Fruit fly (Drosophila melanogaster) whole organism, embryonic: ENCODE data around the gene CG34125.

Source experiments
- Abd-B ChIP-seq: fragments of 200-800 bp; sonication (Bioruptor generic); optimal IDR thresholded peaks from 2 replicates; lab custom pipeline; 2018; ENCODE audit warnings: missing biosample characterization, mild to moderate bottlenecking, missing genetic modification characterization, moderate library complexity
- Adf1 ChIP-seq: fragments of 200-800 bp; sonication (Bioruptor generic); IDR thresholded peaks from 2 replicates; pipeline ENCODE4 v1.3.6; 2022; ENCODE audit warnings: missing biosample characterization, missing genetic modification characterization
- BEAF-32 ChIP-seq: fragments of 200-800 bp; sonication (Bioruptor generic); optimal IDR thresholded peaks from 3 replicates; lab custom pipeline; 2017; ENCODE audit warnings: missing biosample characterization, missing genetic modification characterization, mild to moderate bottlenecking, moderate library complexity, missing genetic modification reagents
- Bdp1 ChIP-seq: fragments of 200-800 bp; sonication (Bioruptor generic); optimal IDR thresholded peaks from 3 replicates; lab custom pipeline; 2016; ENCODE audit warnings: missing biosample characterization, missing genetic modification characterization
- CG10274 ChIP-seq: fragments of 200-800 bp; sonication (Bioruptor generic); optimal IDR thresholded peaks from 3 replicates; lab custom pipeline; 2017; ENCODE audit warnings: missing biosample characterization, mild to moderate bottlenecking, missing genetic modification characterization
- CG11085 ChIP-seq: fragments of 200-800 bp; sonication (Bioruptor generic); IDR thresholded peaks from 2 replicates; pipeline ENCODE4 v1.3.6; 2022; ENCODE audit warnings: missing biosample characterization, missing genetic modification characterization
- CG12299 ChIP-seq: fragments of 200-800 bp; sonication (Bioruptor generic); optimal IDR thresholded peaks from 2 replicates; lab custom pipeline; 2018; ENCODE audit warnings: missing biosample characterization, mild to moderate bottlenecking, missing genetic modification characterization
- CG13624 ChIP-seq: fragments of 200-800 bp; sonication (Bioruptor generic); optimal IDR thresholded peaks from 2 replicates; lab custom pipeline; 2016; ENCODE audit warnings: missing biosample characterization, missing genetic modification characterization
- CG14441 ChIP-seq: fragments of 200-800 bp; sonication (Bioruptor generic); IDR thresholded peaks from 2 replicates; pipeline ENCODE4 v1.3.6; 2022; ENCODE audit warnings: missing biosample characterization, missing genetic modification characterization
- CG15073 ChIP-seq: fragments of 200-800 bp; sonication (Bioruptor generic); optimal IDR thresholded peaks from 2 replicates; lab custom pipeline; 2016; ENCODE audit warnings: missing biosample characterization, missing genetic modification characterization
- CG17328 ChIP-seq: fragments of 200-800 bp; sonication (Bioruptor generic); IDR thresholded peaks from 2 replicates; pipeline ENCODE4 v1.3.6; 2022; ENCODE audit warnings: missing biosample characterization, missing genetic modification characterization
- CG17361 ChIP-seq: fragments of 200-800 bp; sonication (Bioruptor generic); IDR thresholded peaks from 3 replicates; pipeline ENCODE4 v1.3.6; 2022; ENCODE audit warnings: missing biosample characterization, missing genetic modification characterization
- CG18262 ChIP-seq: fragments of 200-800 bp; optimal IDR thresholded peaks from 3 replicates; lab custom pipeline; 2019; ENCODE audit warnings: missing biosample characterization, mild to moderate bottlenecking, missing genetic modification characterization, moderate library complexity
- CG31224 ChIP-seq: fragments of 200-800 bp; sonication (Bioruptor generic); IDR thresholded peaks from 2 replicates; pipeline ENCODE4 v1.3.6; 2022; ENCODE audit warnings: missing biosample characterization, missing genetic modification characterization
- CG34422 ChIP-seq: fragments of 200-800 bp; sonication (Bioruptor generic); IDR thresholded peaks from 3 replicates; pipeline ENCODE4 v1.3.6; 2022; ENCODE audit warnings: missing biosample characterization, missing genetic modification characterization
- CG3726 ChIP-seq: fragments of 200-800 bp; sonication (Bioruptor generic); IDR thresholded peaks from 3 replicates; pipeline ENCODE4, ENCODE4 v1.3.6; 2022; ENCODE audit warnings: missing biosample characterization, missing genetic modification characterization
- CG4360 ChIP-seq: fragments of 200-800 bp; sonication (Bioruptor generic); IDR thresholded peaks from 2 replicates; pipeline ENCODE4 v1.3.6; 2022; ENCODE audit warnings: missing biosample characterization, missing genetic modification characterization
- CG4617 ChIP-seq: fragments of 200-800 bp; sonication (Bioruptor generic); optimal IDR thresholded peaks from 3 replicates; lab custom pipeline; 2016; ENCODE audit warnings: missing biosample characterization, missing genetic modification characterization, borderline replicate concordance
- CG7556 ChIP-seq: fragments of 200-800 bp; sonication (Bioruptor generic); optimal IDR thresholded peaks from 2 replicates; lab custom pipeline; 2017; ENCODE audit warnings: missing biosample characterization, mild to moderate bottlenecking, missing genetic modification characterization
- CG9727 ChIP-seq: fragments of 200-800 bp; sonication (Bioruptor generic); optimal IDR thresholded peaks from 3 replicates; lab custom pipeline; 2017; ENCODE audit warnings: missing biosample characterization, mild to moderate bottlenecking, missing genetic modification characterization
- ERR ChIP-seq: fragments of 200-800 bp; sonication (Bioruptor generic); optimal IDR thresholded peaks from 2 replicates; lab custom pipeline; 2016; ENCODE audit warnings: missing biosample characterization, missing genetic modification characterization
- Ets97D ChIP-seq: fragments of 200-800 bp; sonication (Bioruptor generic); optimal IDR thresholded peaks from 3 replicates; lab custom pipeline; 2016; ENCODE audit warnings: missing biosample characterization, missing genetic modification characterization
- Fer1 ChIP-seq: fragments of 200-800 bp; sonication (Bioruptor generic); optimal IDR thresholded peaks from 2 replicates; lab custom pipeline; 2017; ENCODE audit warnings: missing biosample characterization, mild to moderate bottlenecking, missing genetic modification characterization
- MESR4 ChIP-seq: fragments of 200-800 bp; sonication (Bioruptor generic); optimal IDR thresholded peaks from 2 replicates; lab custom pipeline; 2018; ENCODE audit warnings: missing biosample characterization, mild to moderate bottlenecking, missing genetic modification characterization, moderate library complexity
- Mad ChIP-seq: fragments of 200-800 bp; sonication (Bioruptor generic); optimal IDR thresholded peaks from 2 replicates; lab custom pipeline; 2016; ENCODE audit warnings: missing biosample characterization, missing genetic modification characterization
- Max ChIP-seq: fragments of 200-800 bp; sonication (Bioruptor generic); optimal IDR thresholded peaks from 2 replicates; lab custom pipeline; 2016; ENCODE audit warnings: missing biosample characterization, mild to moderate bottlenecking, missing genetic modification characterization
- Side ChIP-seq: fragments of 200-800 bp; sonication (Bioruptor generic); optimal IDR thresholded peaks from 2 replicates; lab custom pipeline; 2016; ENCODE audit warnings: missing biosample characterization, missing genetic modification characterization
- amos ChIP-seq: fragments of 200-800 bp; sonication (Bioruptor generic); IDR thresholded peaks from 2 replicates; pipeline ENCODE4 v1.3.6; 2022; ENCODE audit warnings: missing biosample characterization, missing genetic modification characterization; ENCODE audit not compliant: partially characterized antibody
- bigmax ChIP-seq: fragments of 200-800 bp; sonication (Bioruptor generic); optimal IDR thresholded peaks from 2 replicates; lab custom pipeline; 2018; ENCODE audit warnings: missing biosample characterization, mild to moderate bottlenecking, missing genetic modification characterization
- eve ChIP-seq, 2 experiments: fragments of >200 bp; optimal IDR thresholded peaks; 2 replicates each; lab custom pipeline; 2017; ENCODE audit warnings: missing biosample characterization in 2 of 2, missing genetic modification characterization in 2 of 2
- exex ChIP-seq: fragments of 200-800 bp; sonication (Bioruptor generic); optimal IDR thresholded peaks from 4 replicates; lab custom pipeline; 2018; ENCODE audit warnings: missing biosample characterization, mild to moderate bottlenecking, missing genetic modification characterization, moderate library complexity
- hth ChIP-seq: fragments of >200 bp; optimal IDR thresholded peaks from 2 replicates; lab custom pipeline; 2017; ENCODE audit warnings: inconsistent platforms
- ind ChIP-seq: fragments of 200-800 bp; sonication (Bioruptor generic); optimal IDR thresholded peaks from 3 replicates; lab custom pipeline; 2016; ENCODE audit warnings: missing biosample characterization, missing genetic modification characterization
- lab ChIP-seq: fragments of 200-800 bp; sonication (Bioruptor generic); optimal IDR thresholded peaks from 3 replicates; lab custom pipeline; 2017; ENCODE audit warnings: missing biosample characterization, missing genetic modification characterization, mild to moderate bottlenecking, moderate library complexity, missing genetic modification reagents
- nau ChIP-seq: fragments of 200-800 bp; sonication (Bioruptor generic); optimal IDR thresholded peaks from 3 replicates; lab custom pipeline; 2017; ENCODE audit warnings: missing biosample characterization, mild to moderate bottlenecking, missing genetic modification characterization, missing genetic modification reagents
- otp ChIP-seq: fragments of 200-800 bp; sonication (Bioruptor generic); IDR thresholded peaks from 3 replicates; pipeline ENCODE4, ENCODE4 v1.3.6; 2022; ENCODE audit warnings: missing biosample characterization, missing genetic modification characterization
- p53 ChIP-seq: fragments of 200-800 bp; sonication (Bioruptor generic); optimal IDR thresholded peaks from 2 replicates; lab custom pipeline; 2016; ENCODE audit warnings: missing biosample characterization, missing genetic modification characterization
- prd ChIP-seq, 3 experiments: fragments of >200 bp in 2 of 3; fragments of 200-800 bp in 1 of 3; sonication (Bioruptor generic) in 1 of 3; optimal IDR thresholded peaks in 2 of 3; IDR thresholded peaks in 1 of 3; 2 replicates in 2 of 3; 3 replicates in 1 of 3; pipeline versions ENCODE4 v1.3.6 to Lab custom; 2017 to 2022; ENCODE audit warnings: missing biosample characterization in 1 of 3, missing genetic modification characterization in 1 of 3
- scrt ChIP-seq: fragments of 200-800 bp; sonication (Bioruptor generic); optimal IDR thresholded peaks from 2 replicates; lab custom pipeline; 2018; ENCODE audit warnings: missing biosample characterization, mild to moderate bottlenecking, missing genetic modification characterization, moderate library complexity
- so ChIP-seq: fragments of 200-800 bp; sonication (Bioruptor generic); IDR thresholded peaks from 3 replicates; pipeline ENCODE4 v1.3.6; 2022; ENCODE audit warnings: missing biosample characterization, missing genetic modification characterization
- sug ChIP-seq: fragments of 200-800 bp; optimal IDR thresholded peaks from 2 replicates; lab custom pipeline; 2019; ENCODE audit warnings: missing biosample characterization, mild to moderate bottlenecking, missing genetic modification characterization, moderate library complexity
- zen2 ChIP-seq: fragments of 200-800 bp; sonication (Bioruptor generic); IDR thresholded peaks from 3 replicates; pipeline ENCODE4 v1.3.6; 2022; ENCODE audit warnings: missing biosample characterization, missing genetic modification characterization; ENCODE audit not compliant: partially characterized antibody

Gene CG34125

DNA sequence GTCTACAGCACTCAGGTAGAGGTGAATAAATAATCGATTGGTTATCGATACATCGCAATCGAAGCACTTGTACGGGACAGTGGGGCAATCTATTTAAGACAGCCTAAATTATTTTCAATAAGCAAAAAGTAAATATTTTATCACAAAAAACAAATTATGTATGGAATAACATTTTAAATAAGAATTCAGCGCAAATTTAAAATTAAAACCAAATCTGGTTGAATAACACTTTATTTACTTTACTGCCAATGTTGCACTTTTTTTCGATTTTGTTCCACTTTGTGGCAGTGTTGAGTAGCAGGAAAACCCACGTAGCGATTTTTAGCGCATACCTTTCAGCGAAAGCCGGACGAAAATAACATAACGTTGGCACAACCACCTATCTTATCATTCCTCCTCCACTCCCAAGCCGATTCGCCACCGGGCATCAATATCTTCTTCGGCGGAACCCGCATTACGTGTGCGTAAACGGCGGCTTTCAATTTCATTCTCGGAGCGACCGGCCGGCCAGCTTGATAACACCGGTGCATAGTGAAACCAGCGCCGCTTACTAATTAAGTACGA lies 11.6 kb downstream of the CG34125 start, which contains the start of the genes Gmd and CG3792 (continued):
- peak; percentile 92 for TF ChIP-seq CG4617 (GFP tag; lab: Kevin White, UChicago)
- peak; percentile 98 for TF ChIP-seq CG17361
- TF ChIP-seq amos (GFP tag; lab: Robert Waterston, UW): peak; percentile 76
- TF ChIP-seq CG4360 (GFP tag; lab: Robert Waterston, UW): peak; percentile 70
- TF ChIP-seq Side: peak; percentile 92
- peak; percentile 92 for TF ChIP-seq so
- TF ChIP-seq Adf1 (GFP tag; lab: Robert Waterston, UW): peak; percentile 83
- TF ChIP-seq exex (tag; lab: Kevin White, UChicago): peak; percentile 72
- TF ChIP-seq Mad (GFP tag; lab: Kevin White, UChicago): peak; percentile 90
- TF ChIP-seq hth: no peak
- TF ChIP-seq CG13624: peak; percentile 94
- TF ChIP-seq CG9727 (GFP tag; lab: Kevin White, UChicago): peak; percentile 96
- peak; percentile 90 for TF ChIP-seq ERR (GFP tag; lab: Kevin White, UChicago)
- TF ChIP-seq BEAF-32 (GFP tag; lab: Kevin White, UChicago): peak; percentile 84
- peak; percentile 93 for TF ChIP-seq sug
- peak; percentile 97 for TF ChIP-seq lab (GFP tag; lab: Kevin White, UChicago)
- peak; percentile 88 for TF ChIP-seq Bdp1 (GFP tag; lab: Kevin White, UChicago)
- peak; percentile 89 for TF ChIP-seq CG12299
- TF ChIP-seq CG14441: peak; percentile 96
- peak; percentile 86 for TF ChIP-seq p53 (GFP tag; lab: Kevin White, UChicago)
- TF ChIP-seq Fer1 (GFP tag; lab: Kevin White, UChicago): peak; percentile 96
- peak; percentile 94 for TF ChIP-seq CG11085 (GFP tag; lab: Robert Waterston, UW)
- peak; percentile 93 for TF ChIP-seq CG31224 (GFP tag; lab: Robert Waterston, UW)
- no peak for TF ChIP-seq bigmax (GFP tag; lab: Kevin White, UChicago)
- TF ChIP-seq ind (GFP tag; lab: Kevin White, UChicago): peak; percentile 97
- peak; percentile 89 for TF ChIP-seq otp (GFP tag; lab: Robert Waterston, UW)
- TF ChIP-seq CG34422: peak; percentile 98
- TF ChIP-seq CG17328: peak; percentile 97
- TF ChIP-seq CG3726: peak; percentile 94
- TF ChIP-seq prd (optimal IDR thresholded peaks at IDR 0.05; lab: Kevin White, UChicago): no peak
- peak; percentile 97 for TF ChIP-seq prd (GFP tag; IDR thresholded peaks at IDR 0.05; lab: Robert Waterston, UW)
- peak; percentile 77 for TF ChIP-seq CG10274 (GFP tag; lab: Kevin White, UChicago)
- no peak for TF ChIP-seq scrt (GFP tag; lab: Kevin White, UChicago)
- TF ChIP-seq CG7556: peak; percentile 96
- peak; percentile 97 for TF ChIP-seq CG18262 (tag; lab: Kevin White, UChicago)
- peak; percentile 87 for TF ChIP-seq Ets97D (GFP tag; lab: Kevin White, UChicago)
- TF ChIP-seq Max (GFP tag; lab: Kevin White, UChicago): peak; percentile 96
- peak; percentile 58 for TF ChIP-seq CG15073 (GFP tag; lab: Kevin White, UChicago)
- peak; percentile 12 for TF ChIP-seq MESR4 (GFP tag; lab: Kevin White, UChicago)
- peak; percentile 90 for TF ChIP-seq nau
- peak; percentile 72; the same call in 2 of the 3 replicates for TF ChIP-seq zen2 (GFP tag; lab: Robert Waterston, UW)
- peak; percentile 86 for TF ChIP-seq Abd-B
- peak in 1 of 2 experiments; percentile 67 for TF ChIP-seq eve (GFP tag; optimal IDR thresholded peaks at IDR 0.05; lab: Kevin White, UChicago)
